ENCODE assay signal across 1 fruit fly cellular context in genomic region chrX:19521753-19522383, dm6.
TF ChIP-seq lines count a peak whose summit lies in the region.

TSS of gene Idh3a (minus strand) at chrX:19521810.
TSS of gene CoRest (plus strand) at chrX:19521929.

TF ChIP-seq in whole organism, embryonic, 481 proteins besides CTCF, POLR2A, EP300 and RAD21 (continued from another document and continues in another):
- peak; percentile 53; the same call in 2 of the 3 replicates for TF ChIP-seq dysf (GFP tag; IDR thresholded peaks at IDR 0.05; lab: Robert Waterston, UW)
- TF ChIP-seq MBD-R2 (GFP tag; IDR thresholded peaks at IDR 0.05; lab: Robert Waterston, UW), result peak; percentile 58
- peak; percentile 10 for TF ChIP-seq CG4617 (GFP tag; optimal IDR thresholded peaks at IDR 0.05; lab: Kevin White, UChicago; ENCODE audit: borderline replicate concordance)
- TF ChIP-seq pzg (GFP tag; optimal IDR thresholded peaks at IDR 0.05; lab: Kevin White, UChicago), result peak; percentile 75
- no peak for TF ChIP-seq psq (GFP tag; optimal IDR thresholded peaks at IDR 0.05; lab: Kevin White, UChicago)
- TF ChIP-seq croc (GFP tag; conservative IDR thresholded peaks at IDR 0.05; lab: Robert Waterston, UW), result no peak
- TF ChIP-seq seq (GFP tag; IDR thresholded peaks at IDR 0.05; lab: Robert Waterston, UW), result peak; percentile 67
- TF ChIP-seq CG13624 (GFP tag; optimal IDR thresholded peaks at IDR 0.05; lab: Kevin White, UChicago), result peak; percentile 16
- TF ChIP-seq onecut (GFP tag; IDR thresholded peaks at IDR 0.05; lab: Robert Waterston, UW), result peak; percentile 25; the same call in 1 of the 2 replicates
- TF ChIP-seq toy (GFP tag; IDR thresholded peaks at IDR 0.05; lab: Robert Waterston, UW), result no peak
- TF ChIP-seq Myb (GFP tag; optimal IDR thresholded peaks at IDR 0.05; lab: Kevin White, UChicago), result peak; percentile 76
- TF ChIP-seq phol (tag; optimal IDR thresholded peaks at IDR 0.05; lab: Kevin White, UChicago), result peak; percentile 58
- no peak for TF ChIP-seq CG6765 (GFP tag; optimal IDR thresholded peaks at IDR 0.05; lab: Kevin White, UChicago)
- TF ChIP-seq Ets65A (GFP tag; lab: Kevin White, UChicago), result peak; percentile 86
- TF ChIP-seq Pdp1 (GFP tag; optimal IDR thresholded peaks at IDR 0.05; lab: Kevin White, UChicago), result peak in 1 of 2 experiments; percentile 36
- TF ChIP-seq CG34422 (GFP tag; IDR thresholded peaks at IDR 0.05; lab: Robert Waterston, UW), result no peak
- peak in 1 of 2 experiments; percentile 53 for TF ChIP-seq crp (GFP tag; optimal IDR thresholded peaks at IDR 0.05; lab: Kevin White, UChicago)
- no peak for TF ChIP-seq CG10274 (GFP tag; optimal IDR thresholded peaks at IDR 0.05; lab: Kevin White, UChicago)
- no peak for TF ChIP-seq kni (GFP tag; optimal IDR thresholded peaks at IDR 0.05; lab: Kevin White, UChicago)
- TF ChIP-seq ato (GFP tag; IDR thresholded peaks at IDR 0.05; lab: Robert Waterston, UW; ENCODE audit: partially characterized antibody), result peak; percentile 27; the same call in 1 of the 2 replicates
- peak; percentile 34 for TF ChIP-seq trem (tag; optimal IDR thresholded peaks at IDR 0.05; lab: Kevin White, UChicago)
- peak; percentile 63 for TF ChIP-seq CG14710 (tag; optimal IDR thresholded peaks at IDR 0.05; lab: Kevin White, UChicago)
- peak; percentile 10 for TF ChIP-seq Antp (GFP tag; optimal IDR thresholded peaks at IDR 0.05; lab: Kevin White, UChicago)
- TF ChIP-seq Dref (GFP tag; IDR thresholded peaks at IDR 0.05; lab: Robert Waterston, UW), result peak; percentile 76
- peak; percentile 50 for TF ChIP-seq Ptx1 (GFP tag; IDR thresholded peaks at IDR 0.05; lab: Robert Waterston, UW)
- peak; percentile 4 for TF ChIP-seq CG7786 (GFP tag; optimal IDR thresholded peaks at IDR 0.05; lab: Kevin White, UChicago)
- TF ChIP-seq CG34224 (GFP tag; IDR thresholded peaks at IDR 0.05; lab: Robert Waterston, UW; ENCODE audit: partially characterized antibody), result peak; percentile 46; the same call in 2 of the 3 replicates
- TF ChIP-seq Sry-δ (GFP tag; optimal IDR thresholded peaks at IDR 0.05; lab: Kevin White, UChicago), result peak; percentile 83
- peak; percentile 53; the same call in 2 of the 3 replicates for TF ChIP-seq Doc3 (GFP tag; IDR thresholded peaks at IDR 0.05; lab: Robert Waterston, UW; ENCODE audit: partially characterized antibody)
- peak; percentile 42 for TF ChIP-seq CG9797 (GFP tag; optimal IDR thresholded peaks at IDR 0.05; lab: Kevin White, UChicago)
- no peak for TF ChIP-seq Atf3 (GFP tag; optimal IDR thresholded peaks at IDR 0.05; lab: Kevin White, UChicago)
- peak; percentile 35 for TF ChIP-seq CG9609 (GFP tag; optimal IDR thresholded peaks at IDR 0.05; lab: Kevin White, UChicago)
- peak; percentile 31 for TF ChIP-seq CG10543 (GFP tag; optimal IDR thresholded peaks at IDR 0.05; lab: Kevin White, UChicago)
- peak; percentile 30 for TF ChIP-seq Hr3 (GFP tag; optimal IDR thresholded peaks at IDR 0.05; lab: Kevin White, UChicago)
- TF ChIP-seq CG7987 (GFP tag; optimal IDR thresholded peaks at IDR 0.05; lab: Kevin White, UChicago), result no peak
- peak; percentile 44; the same call in 1 of the 2 replicates for TF ChIP-seq CG14441 (GFP tag; IDR thresholded peaks at IDR 0.05; lab: Robert Waterston, UW)
- TF ChIP-seq CG17186 (GFP tag; optimal IDR thresholded peaks at IDR 0.05; lab: Kevin White, UChicago), result peak; percentile 77
- peak; percentile 76 for TF ChIP-seq CG1603 (tag; optimal IDR thresholded peaks at IDR 0.05; lab: Kevin White, UChicago)
- TF ChIP-seq CG9876 (GFP tag; optimal IDR thresholded peaks at IDR 0.05; lab: Kevin White, UChicago), result no peak
- TF ChIP-seq sug (tag; optimal IDR thresholded peaks at IDR 0.05; lab: Kevin White, UChicago), result peak; percentile 65
- peak; percentile 8 for TF ChIP-seq MESR4 (GFP tag; optimal IDR thresholded peaks at IDR 0.05; lab: Kevin White, UChicago)
- TF ChIP-seq CG16813 (GFP tag; IDR thresholded peaks at IDR 0.05; lab: Robert Waterston, UW; ENCODE audit: partially characterized antibody), result peak; percentile 81
- TF ChIP-seq CG2712 (tag; optimal IDR thresholded peaks at IDR 0.05; lab: Kevin White, UChicago), result peak; percentile 38
- TF ChIP-seq CG9215 (GFP tag; IDR thresholded peaks at IDR 0.05; lab: Robert Waterston, UW), result peak; percentile 54
- TF ChIP-seq CG4820 (GFP tag; optimal IDR thresholded peaks at IDR 0.05; lab: Kevin White, UChicago), result peak; percentile 4
- TF ChIP-seq CG9727 (GFP tag; optimal IDR thresholded peaks at IDR 0.05; lab: Kevin White, UChicago), result peak; percentile 38
- peak; percentile 51 for TF ChIP-seq zfh2 (GFP tag; optimal IDR thresholded peaks at IDR 0.05; lab: Kevin White, UChicago)
- peak; percentile 63; the same call in 1 of the 2 replicates for TF ChIP-seq Bgb (GFP tag; IDR thresholded peaks at IDR 0.05; lab: Robert Waterston, UW; ENCODE audit: partially characterized antibody)
- peak; percentile 64 for TF ChIP-seq CG32532 (GFP tag; IDR thresholded peaks at IDR 0.05; lab: Robert Waterston, UW)
- peak; percentile 55 for TF ChIP-seq Ets97D (GFP tag; optimal IDR thresholded peaks at IDR 0.05; lab: Kevin White, UChicago)
- peak; percentile 50 for TF ChIP-seq mam (GFP tag; optimal IDR thresholded peaks at IDR 0.05; lab: Kevin White, UChicago)
- TF ChIP-seq gfzf (GFP tag; optimal IDR thresholded peaks at IDR 0.05; lab: Kevin White, UChicago), result peak; percentile 32
- peak; percentile 69 for TF ChIP-seq amos (GFP tag; IDR thresholded peaks at IDR 0.05; lab: Robert Waterston, UW; ENCODE audit: partially characterized antibody)
- TF ChIP-seq shn (GFP tag; optimal IDR thresholded peaks at IDR 0.05; lab: Kevin White, UChicago), result no peak
- TF ChIP-seq CG13775 (GFP tag; optimal IDR thresholded peaks at IDR 0.05; lab: Kevin White, UChicago), result peak; percentile 42
- peak; percentile 98 for TF ChIP-seq CG2116 (GFP tag; optimal IDR thresholded peaks at IDR 0.05; lab: Kevin White, UChicago)
- TF ChIP-seq Camta (GFP tag; optimal IDR thresholded peaks at IDR 0.05; lab: Kevin White, UChicago), result peak; percentile 15
- TF ChIP-seq Dll (GFP tag; IDR thresholded peaks at IDR 0.05; lab: Robert Waterston, UW; ENCODE audit: partially characterized antibody), result peak; percentile 77
- TF ChIP-seq Max (GFP tag; optimal IDR thresholded peaks at IDR 0.05; lab: Kevin White, UChicago), result peak; percentile 12
- peak; percentile 90 for TF ChIP-seq BEAF-32 (GFP tag; optimal IDR thresholded peaks at IDR 0.05; lab: Kevin White, UChicago)
- TF ChIP-seq tap (tag; optimal IDR thresholded peaks at IDR 0.05; lab: Kevin White, UChicago), result no peak
- TF ChIP-seq Opbp (GFP tag; IDR thresholded peaks at IDR 0.05; lab: Robert Waterston, UW; ENCODE audit: partially characterized antibody), result peak; percentile 34; the same call in 1 of the 3 replicates
- TF ChIP-seq nmo (GFP tag; optimal IDR thresholded peaks at IDR 0.05; lab: Kevin White, UChicago), result peak; percentile 62
- 0 out of 3 replicates have a peak, but pooled peaks have one; percentile 19 for TF ChIP-seq zfh1 (GFP tag; IDR thresholded peaks at IDR 0.05; lab: Robert Waterston, UW)
- TF ChIP-seq CG42726 (GFP tag; IDR thresholded peaks at IDR 0.05; lab: Robert Waterston, UW; ENCODE audit: partially characterized antibody), result 0 out of 2 replicates have a peak, but pooled peaks have one; percentile 14
- TF ChIP-seq YL-1 (GFP tag; optimal IDR thresholded peaks at IDR 0.05; lab: Kevin White, UChicago), result peak; percentile 10
- TF ChIP-seq CG13296 (GFP tag; optimal IDR thresholded peaks at IDR 0.05; lab: Kevin White, UChicago), result no peak
- no peak for TF ChIP-seq CG5953 (GFP tag; IDR thresholded peaks at IDR 0.05; lab: Robert Waterston, UW)
- peak; percentile 76 for TF ChIP-seq unc-4 (GFP tag; IDR thresholded peaks at IDR 0.05; lab: Robert Waterston, UW; ENCODE audit: partially characterized antibody)
- no peak for TF ChIP-seq Ravus (GFP tag; IDR thresholded peaks at IDR 0.05; lab: Robert Waterston, UW)
- TF ChIP-seq CG9817 (tag; optimal IDR thresholded peaks at IDR 0.05; lab: Kevin White, UChicago), result peak; percentile 48
- peak; percentile 81 for TF ChIP-seq Scr (GFP tag; IDR thresholded peaks at IDR 0.05; lab: Robert Waterston, UW; ENCODE audit: partially characterized antibody)
- no peak for TF ChIP-seq Trl (optimal IDR thresholded peaks at IDR 0.05; lab: Kevin White, UChicago)
- peak; percentile 1 for TF ChIP-seq Trl (GFP tag; optimal IDR thresholded peaks at IDR 0.05; lab: Kevin White, UChicago)
- TF ChIP-seq CG14860 (GFP tag; IDR thresholded peaks at IDR 0.05; lab: Robert Waterston, UW; ENCODE audit: partially characterized antibody), result peak; percentile 68; the same call in 2 of the 3 replicates
- TF ChIP-seq Rfx (GFP tag; IDR thresholded peaks at IDR 0.05; lab: Robert Waterston, UW), result 0 out of 2 replicates have a peak, but pooled peaks have one; percentile 42
- peak; percentile 47 for TF ChIP-seq sens (GFP tag; lab: Kevin White, UChicago)
- TF ChIP-seq pros (GFP tag; optimal IDR thresholded peaks at IDR 0.05; lab: Kevin White, UChicago), result no peak
- no peak for TF ChIP-seq Sox100B (GFP tag; optimal IDR thresholded peaks at IDR 0.05; lab: Kevin White, UChicago)
- TF ChIP-seq bbx (GFP tag; IDR thresholded peaks at IDR 0.05; lab: Robert Waterston, UW; ENCODE audit: partially characterized antibody), result 0 out of 2 replicates have a peak, but pooled peaks have one; percentile 14
- TF ChIP-seq Dad (GFP tag; optimal IDR thresholded peaks at IDR 0.05; lab: Kevin White, UChicago), result peak; percentile 17
- TF ChIP-seq CG18599 (GFP tag; optimal IDR thresholded peaks at IDR 0.05; lab: Kevin White, UChicago), result peak; percentile 2
- TF ChIP-seq Nf-YC (tag; optimal IDR thresholded peaks at IDR 0.05; lab: Kevin White, UChicago), result peak; percentile 2
- peak; percentile 8 for TF ChIP-seq CG3995 (GFP tag; optimal IDR thresholded peaks at IDR 0.05; lab: Kevin White, UChicago)
- TF ChIP-seq da (GFP tag; optimal IDR thresholded peaks at IDR 0.05; lab: Kevin White, UChicago), result no peak
- peak; percentile 13 for TF ChIP-seq mirr (GFP tag; optimal IDR thresholded peaks at IDR 0.05; lab: Kevin White, UChicago)
- peak; percentile 78 for TF ChIP-seq klu (GFP tag; IDR thresholded peaks at IDR 0.05; lab: Robert Waterston, UW)
- peak; percentile 55; the same call in 1 of the 2 replicates for TF ChIP-seq nerfin-2 (GFP tag; IDR thresholded peaks at IDR 0.05; lab: Robert Waterston, UW; ENCODE audit: partially characterized antibody)
- TF ChIP-seq Side (GFP tag; optimal IDR thresholded peaks at IDR 0.05; lab: Kevin White, UChicago), result no peak
- peak; percentile 77 for TF ChIP-seq CG15514 (GFP tag; optimal IDR thresholded peaks at IDR 0.05; lab: Kevin White, UChicago)
- TF ChIP-seq Hr51 (GFP tag; optimal IDR thresholded peaks at IDR 0.05; lab: Kevin White, UChicago), result no peak
- TF ChIP-seq lilli (GFP tag; optimal IDR thresholded peaks at IDR 0.05; lab: Kevin White, UChicago), result peak; percentile 15
- TF ChIP-seq fu2 (GFP tag; optimal IDR thresholded peaks at IDR 0.05; lab: Kevin White, UChicago), result peak; percentile 0
- TF ChIP-seq twi (tag; optimal IDR thresholded peaks at IDR 0.05; lab: Kevin White, UChicago), result peak; percentile 8
- TF ChIP-seq CG30403 (GFP tag; optimal IDR thresholded peaks at IDR 0.05; lab: Kevin White, UChicago), result peak; percentile 15
- peak; percentile 68 for TF ChIP-seq gcm (GFP tag; optimal IDR thresholded peaks at IDR 0.05; lab: Kevin White, UChicago)
- TF ChIP-seq bowl (GFP tag; IDR thresholded peaks at IDR 0.05; lab: Robert Waterston, UW), result no peak
- TF ChIP-seq CG16815 (GFP tag; optimal IDR thresholded peaks at IDR 0.05; lab: Kevin White, UChicago), result no peak
- peak; percentile 73 for TF ChIP-seq Med (GFP tag; lab: Kevin White, UChicago)
- peak; percentile 31 for TF ChIP-seq CG10267 (tag; optimal IDR thresholded peaks at IDR 0.05; lab: Kevin White, UChicago)
- peak; percentile 69 for TF ChIP-seq inv (GFP tag; IDR thresholded peaks at IDR 0.05; lab: Robert Waterston, UW; ENCODE audit: partially characterized antibody)
- TF ChIP-seq stwl (tag; optimal IDR thresholded peaks at IDR 0.05; lab: Kevin White, UChicago), result peak; percentile 28
- TF ChIP-seq CG8478 (optimal IDR thresholded peaks at IDR 0.05; lab: Kevin White, UChicago), result peak; percentile 9
- peak; percentile 37 for TF ChIP-seq dm (GFP tag; optimal IDR thresholded peaks at IDR 0.05; lab: Kevin White, UChicago)
- TF ChIP-seq CG12769 (tag; optimal IDR thresholded peaks at IDR 0.05; lab: Kevin White, UChicago), result no peak
- TF ChIP-seq CG2889 (GFP tag; IDR thresholded peaks at IDR 0.05; lab: Robert Waterston, UW), result 0 out of 3 replicates have a peak, but pooled peaks have one; percentile 26
- TF ChIP-seq chinmo (GFP tag; IDR thresholded peaks at IDR 0.05; lab: Robert Waterston, UW; ENCODE audit: partially characterized antibody), result 0 out of 4 replicates have a peak, but pooled peaks have one; percentile 48
- TF ChIP-seq row (GFP tag; IDR thresholded peaks at IDR 0.05; lab: Robert Waterston, UW), result peak; percentile 54
- TF ChIP-seq CG8290 (GFP tag; optimal IDR thresholded peaks at IDR 0.05; lab: Kevin White, UChicago), result peak; percentile 18
- no peak for TF ChIP-seq CG8290 (tag; optimal IDR thresholded peaks at IDR 0.05; lab: Kevin White, UChicago)
- TF ChIP-seq H2.0 (GFP tag; IDR thresholded peaks at IDR 0.05; lab: Robert Waterston, UW), result 0 out of 2 replicates have a peak, but pooled peaks have one; percentile 21
- TF ChIP-seq CG6689 (GFP tag; IDR thresholded peaks at IDR 0.05; lab: Robert Waterston, UW), result 0 out of 2 replicates have a peak, but pooled peaks have one; percentile 28
- TF ChIP-seq grn (GFP tag; optimal IDR thresholded peaks at IDR 0.05; lab: Kevin White, UChicago), result no peak
- TF ChIP-seq sc (optimal IDR thresholded peaks at IDR 0.05; lab: Kevin White, UChicago), result no peak
- TF ChIP-seq sc (GFP tag; optimal IDR thresholded peaks at IDR 0.05; lab: Kevin White, UChicago), result no peak
- peak; percentile 4 for TF ChIP-seq CG15601 (tag; optimal IDR thresholded peaks at IDR 0.05; lab: Kevin White, UChicago)
- no peak for TF ChIP-seq pan (optimal IDR thresholded peaks at IDR 0.05; lab: Kevin White, UChicago)
- TF ChIP-seq pan (GFP tag; optimal IDR thresholded peaks at IDR 0.05 in 1 of 2, IDR thresholded peaks at IDR 0.05 in 1 of 2), result no peak
- peak; percentile 28 for TF ChIP-seq CG12659 (GFP tag; optimal IDR thresholded peaks at IDR 0.05; lab: Kevin White, UChicago)
- no peak for TF ChIP-seq vfl (GFP tag; optimal IDR thresholded peaks at IDR 0.05; lab: Kevin White, UChicago)
- TF ChIP-seq Hsf (GFP tag; optimal IDR thresholded peaks at IDR 0.05; lab: Kevin White, UChicago), result peak; percentile 29
- peak; percentile 33; the same call in 1 of the 4 replicates for TF ChIP-seq Gug (GFP tag; IDR thresholded peaks at IDR 0.05; lab: Robert Waterston, UW)
- TF ChIP-seq CG3163 (GFP tag; optimal IDR thresholded peaks at IDR 0.05; lab: Kevin White, UChicago), result no peak
- TF ChIP-seq Xbp1 (GFP tag; optimal IDR thresholded peaks at IDR 0.05; lab: Kevin White, UChicago), result peak; percentile 2
- TF ChIP-seq CG9932 (GFP tag; IDR thresholded peaks at IDR 0.05; lab: Robert Waterston, UW), result peak; percentile 64
